Worm (Caenorhabditis elegans) whole organism, dauer: ENCODE results near the gene F59C12.4.

Experiments
- unc-62 ChIP-seq: sonication (generic microtip); optimal IDR thresholded peaks from 2 replicates; lab custom pipeline; 2017; ENCODE audit warnings: missing biosample characterization, missing genetic modification reagents, missing genetic modification characterization

The F59C12.4 gene

DNA sequence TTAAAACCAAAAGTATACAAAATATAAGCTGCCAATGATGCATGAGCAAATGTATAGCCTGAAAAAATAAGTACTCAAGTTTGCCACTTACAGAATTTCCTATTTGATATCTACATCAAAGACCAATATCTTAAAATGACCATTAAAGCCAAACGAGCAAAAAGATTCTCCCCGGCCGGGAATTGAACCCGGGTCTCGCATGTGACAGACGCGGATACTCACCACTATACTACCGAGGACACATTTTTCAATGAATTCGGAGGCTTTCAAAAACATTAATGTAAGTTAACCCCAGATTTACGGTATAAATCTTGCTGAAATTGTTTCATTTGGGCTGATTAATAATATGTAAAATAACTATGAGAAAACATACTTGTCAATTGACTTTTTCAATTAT is 15.7 kb upstream of the F59C12.4 start:
- TF ChIP-seq unc-62 (GFP tag; lab: Kevin White, UChicago), result no peak

DNA sequence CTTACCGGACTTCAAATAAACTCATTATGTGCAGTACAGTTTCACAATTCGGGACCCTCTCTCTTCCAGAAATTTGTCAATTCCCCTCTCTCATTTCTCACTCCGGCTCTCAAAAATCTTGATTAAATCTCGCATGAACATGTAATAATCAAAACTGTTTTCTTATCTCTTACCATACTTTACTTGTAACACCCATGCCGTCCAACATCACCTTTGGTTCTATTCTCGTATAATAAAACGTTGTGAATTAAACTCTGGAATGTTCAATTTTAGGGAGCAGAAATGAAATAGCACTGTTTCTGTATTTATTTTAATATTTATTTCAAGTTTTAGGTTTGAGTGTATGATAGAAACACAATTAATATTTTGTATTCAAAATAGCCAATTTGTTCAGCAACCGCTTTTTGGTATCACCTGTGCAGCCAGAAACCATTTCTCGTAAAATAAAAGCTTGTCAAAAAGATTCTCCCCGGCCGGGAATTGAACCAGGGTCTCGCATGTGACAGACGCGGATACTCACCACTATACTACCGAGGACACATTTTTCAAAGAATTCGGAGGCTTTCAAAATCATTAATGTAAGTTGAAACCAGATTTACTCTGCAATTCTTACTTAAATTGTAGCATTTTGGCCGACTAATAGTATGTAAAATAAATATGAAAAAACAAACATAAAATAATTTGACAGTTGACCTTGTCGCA is 15.2 kb upstream of the F59C12.4 start:
- TF ChIP-seq unc-62 (GFP tag; lab: Kevin White, UChicago), result no peak

DNA sequence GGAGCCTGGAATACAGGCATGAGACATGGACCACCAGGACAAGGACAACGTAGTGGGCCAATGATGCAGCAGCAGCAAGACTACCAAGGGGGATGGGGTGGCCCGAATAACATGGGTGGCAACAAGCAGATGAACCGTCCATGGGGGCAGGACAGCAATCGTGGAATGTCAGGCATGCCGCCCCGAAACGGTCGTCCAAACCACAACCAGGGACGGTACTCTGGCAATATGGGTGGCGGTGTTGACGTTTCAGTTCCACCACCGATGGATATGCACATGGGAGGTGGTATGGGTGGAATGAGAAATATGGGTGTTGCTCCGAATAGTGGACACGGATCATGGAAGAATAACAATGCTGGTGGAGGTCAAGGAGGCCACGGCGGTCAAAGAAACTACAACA is 11.7 kb upstream of the F59C12.4 start:
- TF ChIP-seq unc-62 (GFP tag; lab: Kevin White, UChicago), result no peak

DNA sequence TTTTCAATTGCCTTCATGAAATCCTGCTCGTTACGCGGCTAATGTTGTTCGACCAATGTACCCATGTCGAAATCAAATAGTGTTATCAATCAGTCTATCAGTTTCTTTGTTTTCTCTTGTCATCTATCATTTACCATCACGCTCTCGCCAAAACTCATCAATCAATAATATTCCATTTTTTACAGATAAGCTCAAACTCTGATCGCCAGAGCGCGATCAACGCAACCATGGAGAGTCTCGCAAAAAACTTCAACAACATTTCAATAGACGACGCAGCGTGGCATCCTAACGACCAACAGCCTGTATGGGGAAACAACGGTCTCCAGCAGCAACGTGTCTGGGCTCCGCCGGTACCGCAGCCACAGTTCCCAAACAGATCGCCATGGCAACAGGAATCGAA is 10.8 kb upstream of the F59C12.4 start, which contains the start of gene ain-1:
Gene ain-1 (plus strand): TSS at position 186 of the 400 bp plus-strand sequence.
- no peak for TF ChIP-seq unc-62 (GFP tag; lab: Kevin White, UChicago)

DNA sequence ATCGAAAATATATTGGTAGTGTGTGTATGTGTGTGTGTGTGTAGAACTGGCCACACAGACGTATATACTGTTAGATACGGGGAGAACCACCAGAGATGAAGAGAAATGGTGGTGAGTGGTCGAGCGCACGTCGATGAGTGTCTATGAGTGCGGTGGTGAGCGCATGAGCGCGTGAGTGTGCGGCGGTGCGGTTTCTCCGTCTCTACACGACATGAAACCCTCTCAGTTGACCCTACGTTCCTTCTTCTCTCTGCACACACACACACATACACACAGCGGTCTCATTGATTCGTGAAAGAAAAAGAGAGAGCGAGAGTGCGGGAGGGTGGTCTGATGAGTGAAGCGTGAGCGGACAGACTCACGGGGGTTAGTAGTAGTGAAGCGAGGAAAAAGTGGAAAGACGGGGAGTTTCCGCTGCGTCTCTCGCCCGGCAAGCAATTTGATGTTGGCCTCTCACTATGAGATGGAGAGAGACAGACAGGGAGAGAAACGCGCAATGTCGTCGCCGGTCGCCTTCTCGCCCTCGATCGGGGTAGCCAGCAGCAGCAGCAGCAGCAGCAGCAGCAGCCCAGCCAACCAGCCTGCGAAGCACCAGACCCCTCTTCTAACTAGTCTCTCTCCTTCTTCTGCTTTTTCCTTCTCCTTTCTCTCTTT is 10.0 kb upstream of the F59C12.4 start:
- no peak for TF ChIP-seq unc-62 (GFP tag; lab: Kevin White, UChicago)

DNA sequence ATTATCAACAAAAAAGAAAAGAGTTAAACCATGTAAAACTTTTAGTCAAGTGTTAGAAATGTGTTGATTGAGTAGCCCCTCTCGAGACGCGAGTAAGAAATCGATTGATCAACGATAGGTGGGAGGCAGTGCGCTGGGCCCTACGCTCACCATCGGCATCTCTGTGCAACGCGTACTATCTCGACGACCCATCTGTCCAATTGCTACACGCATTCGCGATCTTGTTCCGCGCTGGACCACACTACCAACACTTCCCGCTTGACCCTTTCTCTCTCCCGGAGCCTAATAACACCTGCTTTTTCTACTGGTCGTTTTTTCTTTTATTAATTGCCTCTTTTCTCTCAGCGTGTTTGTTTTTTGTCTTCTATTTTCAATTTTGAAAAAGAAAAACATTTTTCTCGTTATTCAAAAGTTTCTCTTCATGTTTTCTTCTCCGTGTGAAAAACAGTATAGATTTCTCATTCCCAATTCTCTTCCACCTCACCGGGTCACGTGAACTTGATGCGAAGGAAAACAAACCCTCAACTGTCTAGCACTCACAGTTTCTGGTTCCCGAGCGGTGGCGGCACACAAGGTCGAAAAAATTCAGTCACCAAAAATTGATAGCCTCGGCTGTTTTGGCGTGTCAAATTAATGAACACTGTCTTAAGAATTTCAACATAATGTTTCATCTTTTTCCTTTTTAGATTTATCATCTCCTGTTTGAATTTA is 9.1 kb upstream of the F59C12.4 start:
- TF ChIP-seq unc-62 (GFP tag; lab: Kevin White, UChicago), result no peak

- no peak for TF ChIP-seq unc-62 (GFP tag; lab: Kevin White, UChicago)
Measured at ce11 chrX:16609424-16609823, 7.0 kb upstream of the F59C12.4 start, which contains the start of gene F59C12.3. F59C12.3 (minus strand) TSS chrX:16609524.

DNA sequence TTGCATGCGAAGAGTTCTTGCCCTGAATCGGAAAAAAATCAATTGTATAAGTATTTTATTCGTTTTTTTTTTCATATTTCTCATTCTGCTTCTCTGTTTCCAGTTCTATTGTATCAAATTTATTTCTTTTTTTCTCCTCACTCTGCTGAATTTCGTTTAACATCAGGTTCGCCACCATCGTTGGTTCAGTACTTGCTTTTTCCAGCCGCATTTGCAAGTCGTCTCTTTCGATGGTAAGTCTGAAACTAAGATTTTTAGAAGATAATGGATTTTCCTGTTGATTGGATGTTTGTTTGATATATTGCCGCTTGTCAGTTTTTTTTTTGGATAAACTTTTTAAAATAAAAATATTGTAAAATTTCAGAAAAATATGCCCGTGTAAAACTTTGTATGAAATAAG is 4.7 kb upstream of the F59C12.4 start:
- no peak for TF ChIP-seq unc-62 (GFP tag; lab: Kevin White, UChicago)

DNA sequence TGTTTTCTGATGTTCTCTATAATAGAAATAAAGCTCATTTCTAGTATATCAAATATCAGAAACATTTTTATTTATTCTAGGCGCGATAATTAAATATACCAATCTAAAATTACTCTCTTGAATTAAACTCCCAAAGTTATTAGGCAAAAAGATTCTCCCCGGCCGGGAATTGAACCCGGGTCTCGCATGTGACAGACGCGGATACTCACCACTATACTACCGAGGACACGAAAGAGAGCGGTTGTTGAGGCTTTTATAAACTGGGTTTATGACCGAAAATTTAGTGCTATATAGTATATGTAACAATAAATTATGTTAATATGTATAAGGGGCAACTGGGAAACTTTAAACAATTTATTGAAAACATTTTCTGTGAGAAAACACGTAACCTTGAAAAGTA is 2.1 kb upstream of the F59C12.4 start:
- TF ChIP-seq unc-62 (GFP tag; lab: Kevin White, UChicago), result no peak

ce11 chrX:16604096-16604495 is 1.7 kb upstream of the F59C12.4 start:
- no peak for TF ChIP-seq unc-62 (GFP tag; lab: Kevin White, UChicago)

DNA sequence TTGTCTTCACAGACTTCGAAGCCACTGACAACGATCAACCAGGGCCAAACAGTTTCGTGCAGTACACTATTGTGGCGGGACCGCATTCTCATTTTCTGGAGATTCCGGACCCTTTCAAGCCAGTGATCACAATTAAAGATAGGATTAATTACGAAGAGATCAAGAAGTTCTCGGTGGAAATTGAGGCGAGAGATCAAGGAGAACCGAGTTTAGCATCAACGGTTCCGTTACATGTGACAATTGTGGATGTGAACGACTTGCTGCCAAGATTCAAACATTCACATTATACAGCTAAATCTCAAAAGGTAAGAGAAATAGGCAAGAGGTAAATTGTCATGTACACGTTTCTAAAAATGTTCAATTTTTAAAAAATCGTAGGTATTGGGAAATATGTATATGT is 4.6 kb downstream of the F59C12.4 start:
- no peak for TF ChIP-seq unc-62 (GFP tag; lab: Kevin White, UChicago)

DNA sequence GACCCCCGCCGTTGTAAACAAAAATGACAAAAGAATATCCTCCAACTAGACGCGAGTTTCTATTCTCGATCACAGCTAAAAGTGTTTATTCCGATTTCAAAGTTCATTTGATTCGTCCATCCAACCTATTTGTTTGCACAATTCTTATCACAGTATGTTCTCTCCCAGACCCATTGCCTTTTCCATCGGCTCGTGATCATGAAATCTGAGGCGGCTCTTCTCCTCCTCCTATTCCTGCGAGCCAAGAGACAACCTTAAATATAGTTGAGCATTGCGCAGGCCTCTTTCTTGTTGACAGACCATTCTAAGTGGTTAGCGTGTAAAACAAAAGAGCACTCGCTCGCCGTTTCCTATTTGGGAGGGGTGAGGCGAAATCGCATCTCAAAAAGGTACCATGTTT is 5.5 kb downstream of the F59C12.4 start:
- TF ChIP-seq unc-62 (GFP tag; lab: Kevin White, UChicago), result no peak

DNA sequence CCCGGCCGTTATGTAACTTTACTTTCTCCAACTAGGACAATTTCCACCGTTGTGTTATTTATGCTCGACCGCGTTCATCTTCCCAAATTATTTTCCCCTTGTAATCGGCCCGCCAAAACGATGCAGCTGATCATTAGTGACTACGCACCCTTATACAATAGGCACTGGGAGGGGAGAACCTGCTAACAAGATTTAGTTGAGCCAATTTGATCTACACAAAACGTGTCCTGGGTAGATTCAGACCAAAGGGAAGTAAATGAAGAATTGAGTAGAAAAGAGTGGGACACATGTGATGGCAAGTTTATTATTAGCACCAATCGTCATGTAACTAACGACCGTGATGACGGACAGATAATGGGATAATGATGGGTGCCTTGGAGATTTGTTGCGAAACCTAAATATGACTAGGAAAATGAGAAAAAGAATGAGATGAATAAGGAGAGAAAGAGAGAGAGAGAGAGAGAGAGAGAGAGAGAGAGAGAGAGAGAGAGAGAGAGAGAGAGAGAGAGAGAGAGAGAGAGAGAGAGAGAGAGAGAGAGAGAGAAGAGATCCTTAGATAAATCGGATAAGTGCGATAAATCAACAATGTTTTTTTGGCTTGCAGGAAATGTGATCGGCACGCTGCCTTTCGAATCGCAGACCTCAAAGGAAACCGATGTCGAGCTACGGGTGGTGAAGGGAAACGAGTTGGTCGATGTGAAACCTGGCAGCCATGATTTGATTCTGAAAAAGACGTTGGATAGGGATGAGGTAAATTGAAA is 6.7 kb downstream of the F59C12.4 start:
- no peak for TF ChIP-seq unc-62 (GFP tag; lab: Kevin White, UChicago)

DNA sequence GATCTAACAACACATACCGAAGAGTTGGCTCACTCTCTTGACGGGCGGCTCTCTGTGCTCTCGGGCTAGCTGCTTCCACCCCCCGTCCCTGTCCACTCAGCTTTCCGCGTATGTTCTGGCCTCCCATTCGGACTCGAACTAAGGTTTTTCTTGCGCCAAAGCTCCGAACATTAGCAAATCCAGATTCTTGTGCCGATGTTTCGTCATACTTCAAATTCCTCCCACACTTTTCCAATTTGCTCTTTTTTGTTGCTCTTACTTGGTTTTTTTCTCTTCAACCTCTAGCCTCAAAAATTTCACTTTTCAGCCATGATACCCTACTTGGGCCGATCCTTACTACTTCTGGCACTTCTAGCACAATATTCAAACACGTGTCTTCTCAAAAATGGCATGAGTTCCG is 7.5 kb downstream of the F59C12.4 start, which contains the start of gene cdh-9:
Gene cdh-9 (plus strand): TSS at position 301 of the 400 bp plus-strand sequence.
- no peak for TF ChIP-seq unc-62 (GFP tag; lab: Kevin White, UChicago)

- TF ChIP-seq unc-62 (GFP tag; lab: Kevin White, UChicago), result no peak
Measured at ce11 chrX:16591533-16591932, 10.9 kb downstream of the F59C12.4 start.
